Fruit fly (Drosophila melanogaster): ENCODE data around the gene CG14968.

Gene CG14968

dm6 chr3L:3306515-3306914, 3.6 kb upstream of the CG14968 start (continued):
- no peak for TF ChIP-seq schlank (tag; optimal IDR thresholded peaks at IDR 0.05)
- TF ChIP-seq Dek (tag; optimal IDR thresholded peaks at IDR 0.05), result no peak
- TF ChIP-seq CG15514 (GFP tag; optimal IDR thresholded peaks at IDR 0.05), result peak; percentile 23

dm6 chr3L:3305430-3305829, 2.5 kb upstream of the CG14968 start:
- TF ChIP-seq Nf-YA (GFP tag; IDR thresholded peaks at IDR 0.05) (no peak), CG12071 (GFP tag; optimal IDR thresholded peaks at IDR 0.05) (peak; percentile 58), z (GFP tag; IDR thresholded peaks at IDR 0.05) (peak; percentile 58; the same call in 2 of the 3 replicates), grn (GFP tag; optimal IDR thresholded peaks at IDR 0.05) (peak; percentile 13), CG17568 (GFP tag; optimal IDR thresholded peaks at IDR 0.05) (peak; percentile 60), nau (GFP tag; optimal IDR thresholded peaks at IDR 0.05) (peak; percentile 63), CrebB (tag; optimal IDR thresholded peaks at IDR 0.05) (peak; percentile 30), CG3995 (GFP tag; optimal IDR thresholded peaks at IDR 0.05) (no peak), CG33213 (GFP tag; optimal IDR thresholded peaks at IDR 0.05) (peak; percentile 47), Hr39 (optimal IDR thresholded peaks at IDR 0.05) (no peak), CG10366 (GFP tag; IDR thresholded peaks at IDR 0.05) (no peak), caup (GFP tag; optimal IDR thresholded peaks at IDR 0.05; ENCODE audit: severe bottlenecking) (peak; percentile 68), CG3407 (GFP tag; optimal IDR thresholded peaks at IDR 0.05) (peak; percentile 64), CG14014 (GFP tag; IDR thresholded peaks at IDR 0.05) (no peak), croc (GFP tag; conservative IDR thresholded peaks at IDR 0.05) (no peak), her (GFP tag; optimal IDR thresholded peaks at IDR 0.05) (no peak), CG12104 (GFP tag; optimal IDR thresholded peaks at IDR 0.05) (peak; percentile 3), CG5180 (GFP tag; optimal IDR thresholded peaks at IDR 0.05) (no peak), peb (GFP tag; IDR thresholded peaks at IDR 0.05) (no peak), tin (GFP tag; optimal IDR thresholded peaks at IDR 0.05) (no peak), CG15601 (tag; optimal IDR thresholded peaks at IDR 0.05) (peak; percentile 34), Atf3 (GFP tag; optimal IDR thresholded peaks at IDR 0.05) (no peak), jing (GFP tag; optimal IDR thresholded peaks at IDR 0.05) (no peak), HHEX (GFP tag; optimal IDR thresholded peaks at IDR 0.05) (peak; percentile 56), CG8290 (GFP tag; optimal IDR thresholded peaks at IDR 0.05) (peak; percentile 3), CG8290 (tag; optimal IDR thresholded peaks at IDR 0.05) (peak in 1 of 2 experiments; percentile 86), CG33557 (GFP tag; optimal IDR thresholded peaks at IDR 0.05) (no peak), repo (GFP tag; optimal IDR thresholded peaks at IDR 0.05) (peak; percentile 9), cwo (GFP tag; optimal IDR thresholded peaks at IDR 0.05) (no peak), kah (GFP tag; optimal IDR thresholded peaks at IDR 0.05) (no peak), CG10209 (GFP tag; optimal IDR thresholded peaks at IDR 0.05) (peak; percentile 74), tx (GFP tag; optimal IDR thresholded peaks at IDR 0.05) (peak; percentile 7), CG4424 (GFP tag; optimal IDR thresholded peaks at IDR 0.05) (no peak), CoRest (tag; optimal IDR thresholded peaks at IDR 0.05) (peak; percentile 19), Max (GFP tag; optimal IDR thresholded peaks at IDR 0.05) (peak; percentile 33), Side (GFP tag; optimal IDR thresholded peaks at IDR 0.05) (peak; percentile 29), salm (tag; optimal IDR thresholded peaks at IDR 0.05) (peak; percentile 9), dm (GFP tag; optimal IDR thresholded peaks at IDR 0.05) (no peak), Rfx (GFP tag; IDR thresholded peaks at IDR 0.05) (peak; percentile 21; the same call in 1 of the 2 replicates), CG4404 (GFP tag; IDR thresholded peaks at IDR 0.05) (no peak), hbn (GFP tag; IDR thresholded peaks at IDR 0.05; ENCODE audit: partially characterized antibody) (no peak), Hsf (GFP tag; optimal IDR thresholded peaks at IDR 0.05) (peak; percentile 15), sob (GFP tag; IDR thresholded peaks at IDR 0.05) (peak; percentile 22; the same call in 1 of the 2 replicates), Nf-YB (GFP tag; optimal IDR thresholded peaks at IDR 0.05) (peak; percentile 8), CG8924 (tag; optimal IDR thresholded peaks at IDR 0.05) (peak; percentile 5), CG10321 (GFP tag; IDR thresholded peaks at IDR 0.05) (peak; percentile 18; the same call in 1 of the 2 replicates), kni (GFP tag; optimal IDR thresholded peaks at IDR 0.05) (no peak)

Measured in whole organism, embryonic.